Fruit fly (Drosophila melanogaster): Measurements from ENCODE around the gene Naglu.

Gene Naglu

dm6 chr2L:8424090-8424470, 12.4 kb upstream of the Naglu start:
- TF ChIP-seq Nf-YB (GFP tag; optimal IDR thresholded peaks at IDR 0.05) (no peak), CG14667 (GFP tag; IDR thresholded peaks at IDR 0.05) (no peak), CG6272 (GFP tag; IDR thresholded peaks at IDR 0.05) (no peak), crol (GFP tag; IDR thresholded peaks at IDR 0.05) (0 out of 2 replicates have a peak, but pooled peaks have one; percentile 18), Hmx (GFP tag; optimal IDR thresholded peaks at IDR 0.05) (no peak), gsb-n (tag; optimal IDR thresholded peaks at IDR 0.05) (peak; percentile 6), CoRest (tag; optimal IDR thresholded peaks at IDR 0.05) (no peak), CG6175 (GFP tag; IDR thresholded peaks at IDR 0.05) (no peak), CG12769 (tag; optimal IDR thresholded peaks at IDR 0.05) (no peak), tap (tag; optimal IDR thresholded peaks at IDR 0.05) (no peak), Mrtf (GFP tag; IDR thresholded peaks at IDR 0.05) (no peak), CG18599 (GFP tag; optimal IDR thresholded peaks at IDR 0.05) (no peak), bigmax (GFP tag; optimal IDR thresholded peaks at IDR 0.05) (no peak), D (optimal IDR thresholded peaks at IDR 0.05) (no peak), D (GFP tag; optimal IDR thresholded peaks at IDR 0.05) (no peak), CG13123 (GFP tag; optimal IDR thresholded peaks at IDR 0.05) (no peak), CG10462 (GFP tag; optimal IDR thresholded peaks at IDR 0.05) (no peak), gsb (GFP tag; IDR thresholded peaks at IDR 0.05) (no peak), Xrp1 (GFP tag; IDR thresholded peaks at IDR 0.05) (peak; percentile 25; the same call in 1 of the 2 replicates), CG11504 (tag; optimal IDR thresholded peaks at IDR 0.05) (no peak), ci (GFP tag; IDR thresholded peaks at IDR 0.05) (no peak), run (tag; optimal IDR thresholded peaks at IDR 0.05) (no peak), CG43689 (GFP tag; IDR thresholded peaks at IDR 0.05) (no peak), CG3163 (GFP tag; optimal IDR thresholded peaks at IDR 0.05) (no peak), gt (GFP tag; IDR thresholded peaks at IDR 0.05) (no peak), Camta (GFP tag; optimal IDR thresholded peaks at IDR 0.05) (no peak), CG10654 (GFP tag; optimal IDR thresholded peaks at IDR 0.05) (no peak), CG4360 (GFP tag; IDR thresholded peaks at IDR 0.05) (peak; percentile 21; the same call in 1 of the 2 replicates), D19A (tag; optimal IDR thresholded peaks at IDR 0.05) (peak; percentile 12), Usf (GFP tag; optimal IDR thresholded peaks at IDR 0.05) (no peak), BEAF-32 (GFP tag; optimal IDR thresholded peaks at IDR 0.05) (no peak), CG10959 (GFP tag; IDR thresholded peaks at IDR 0.05) (no peak)

dm6 chr2L:8423460-8424089, 11.9 kb upstream of the Naglu start:
- TF ChIP-seq Rx (GFP tag; IDR thresholded peaks at IDR 0.05) (no peak), Nf-YB (GFP tag; optimal IDR thresholded peaks at IDR 0.05) (no peak), CG2875 (GFP tag; optimal IDR thresholded peaks at IDR 0.05) (peak; percentile 53), CG7839 (tag; optimal IDR thresholded peaks at IDR 0.05) (no peak), CHES-1-like (GFP tag; optimal IDR thresholded peaks at IDR 0.05) (no peak), CG43689 (GFP tag; IDR thresholded peaks at IDR 0.05) (no peak), CG6854 (GFP tag; optimal IDR thresholded peaks at IDR 0.05) (no peak), Atf6 (GFP tag; IDR thresholded peaks at IDR 0.05) (no peak), CG31224 (GFP tag; IDR thresholded peaks at IDR 0.05) (no peak), CG13123 (GFP tag; optimal IDR thresholded peaks at IDR 0.05) (no peak), CG11560 (tag; IDR thresholded peaks at IDR 0.05) (no peak), CG12219 (GFP tag; optimal IDR thresholded peaks at IDR 0.05) (no peak), ci (GFP tag; IDR thresholded peaks at IDR 0.05) (peak; percentile 19; the same call in 1 of the 3 replicates), nom (GFP tag; optimal IDR thresholded peaks at IDR 0.05) (peak; percentile 39), chm (GFP tag; IDR thresholded peaks at IDR 0.05) (no peak), salm (tag; optimal IDR thresholded peaks at IDR 0.05) (no peak), CG1832 (GFP tag; optimal IDR thresholded peaks at IDR 0.05) (no peak), CG2202 (tag; optimal IDR thresholded peaks at IDR 0.05) (no peak), ab (GFP tag; optimal IDR thresholded peaks at IDR 0.05) (no peak), CG15514 (GFP tag; optimal IDR thresholded peaks at IDR 0.05) (no peak), wek (GFP tag; optimal IDR thresholded peaks at IDR 0.05) (peak; percentile 28), bbx (GFP tag; IDR thresholded peaks at IDR 0.05; ENCODE audit: partially characterized antibody) (no peak), CG31441 (GFP tag; IDR thresholded peaks at IDR 0.05) (0 out of 2 replicates have a peak, but pooled peaks have one; percentile 20), CG6175 (GFP tag; IDR thresholded peaks at IDR 0.05) (no peak)

Data from whole organism, embryonic.